Worm (Caenorhabditis elegans) whole organism, early embryonic: Measurements from ENCODE around the gene rab-7.

ENCODE experiments used
- F13C5.2 ChIP-seq: sonication (generic microtip); optimal IDR thresholded peaks from 2 replicates; lab custom pipeline; 2017; ENCODE audit warnings: mild to moderate bottlenecking, missing genetic modification characterization, inconsistent platforms, missing compliant biosample characterization
- ama-1 ChIP-seq: fragments of 150-350 bp; optimal IDR thresholded peaks from 2 replicates; lab custom pipeline; 2014
- flt-1 ChIP-seq: fragments of 200-800 bp; sonication (Bioruptor generic); IDR thresholded peaks from 2 replicates; pipeline ENCODE4 v1.3.6; 2022; ENCODE audit warnings: missing genetic modification characterization, missing compliant biosample characterization
- hmbx-1 ChIP-seq: sonication (generic microtip); optimal IDR thresholded peaks from 2 replicates; lab custom pipeline; 2016; ENCODE audit warnings: mild to moderate bottlenecking, missing genetic modification characterization, missing compliant biosample characterization
- hmg-4 ChIP-seq: fragments of 200-800 bp; sonication (Bioruptor generic); optimal IDR thresholded peaks from 2 replicates; lab custom pipeline; 2018; ENCODE audit warnings: mild to moderate bottlenecking, missing genetic modification characterization, missing compliant biosample characterization
- hnd-1 ChIP-seq: sonication (generic microtip); optimal IDR thresholded peaks from 2 replicates; lab custom pipeline; 2016; ENCODE audit warnings: missing genetic modification characterization, missing compliant biosample characterization

DNA sequence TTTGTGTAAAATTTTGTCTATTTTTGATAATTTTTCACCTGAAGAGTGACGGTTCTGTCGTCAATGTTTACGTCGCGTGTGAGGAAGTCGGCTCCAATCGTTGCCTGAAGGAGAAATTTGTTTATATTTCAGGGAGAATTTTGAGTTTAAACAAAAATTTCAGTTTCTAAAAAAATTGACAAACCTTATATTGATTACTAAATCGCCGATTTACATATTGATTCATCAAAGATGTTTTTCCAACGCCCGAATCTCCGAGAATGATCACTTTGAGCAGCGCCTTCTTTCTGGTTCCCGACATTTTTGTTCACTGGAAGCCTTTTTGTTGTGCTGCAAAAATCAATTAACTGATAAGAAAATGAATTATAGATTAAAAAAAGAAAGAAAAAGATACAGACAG, at the start of gene rab-7:
- TF ChIP-seq hmg-4 (GFP tag; lab: Kevin White, UChicago): no peak
- TF ChIP-seq flt-1 (GFP tag; lab: Robert Waterston, UW): no peak
- TF ChIP-seq hnd-1 (tag; lab: Kevin White, UChicago): no peak
- TF ChIP-seq ama-1 (lab: Kevin White, UChicago): no peak
- no peak for TF ChIP-seq hmbx-1 (tag; lab: Kevin White, UChicago)
- no peak for TF ChIP-seq F13C5.2 (tag; lab: Kevin White, UChicago)
